Worm (Caenorhabditis elegans): Measurements from ENCODE around the gene F28G4.3.

DNA sequence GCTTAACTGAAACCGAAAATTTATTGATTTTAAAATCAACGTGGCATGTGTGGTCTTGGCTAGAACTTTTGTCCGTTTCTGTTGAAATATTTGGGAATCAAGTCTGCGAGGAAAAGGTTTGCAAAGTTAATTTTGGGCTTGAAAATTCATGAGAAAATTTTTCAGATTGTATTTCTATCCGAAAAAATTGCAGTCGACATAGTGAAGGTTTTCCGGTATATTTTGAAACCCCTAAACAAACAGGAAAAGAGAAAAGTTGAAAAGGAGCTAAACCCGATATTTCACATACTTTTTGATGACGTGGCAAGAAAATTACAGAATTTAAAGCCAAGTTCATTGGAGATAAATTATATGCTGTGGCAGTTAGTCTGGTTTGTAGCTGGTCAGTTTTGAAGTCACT lies 27.8 kb downstream of the F28G4.3 start, which contains the start of gene nhr-127:
- TF ChIP-seq zip-5 (tag; optimal IDR thresholded peaks at IDR 0.05), result no peak
- TF ChIP-seq nfya-1 (tag; optimal IDR thresholded peaks at IDR 0.05), result no peak
- TF ChIP-seq F13H6.1 (tag; optimal IDR thresholded peaks at IDR 0.05), result no peak
- no peak for TF ChIP-seq nhr-11 (tag; optimal IDR thresholded peaks at IDR 0.05)
- TF ChIP-seq sox-2 (GFP tag; IDR thresholded peaks at IDR 0.05), result no peak
- TF ChIP-seq hlh-13 (GFP tag; optimal IDR thresholded peaks at IDR 0.05), result no peak
- no peak for TF ChIP-seq ceh-18 (tag; optimal IDR thresholded peaks at IDR 0.05)
- TF ChIP-seq pag-3 (tag; optimal IDR thresholded peaks at IDR 0.05; ENCODE audit: borderline replicate concordance), result no peak
- no peak for TF ChIP-seq syd-9 (tag; optimal IDR thresholded peaks at IDR 0.05)
